Fruit fly (Drosophila melanogaster) whole organism: ENCODE data around the gene Muc14A.

ENCODE experiments used
- CG8478 ChIP-seq: fragments of >200 bp; optimal IDR thresholded peaks from 2 replicates; lab custom pipeline; 2018; ENCODE audit warnings: inconsistent platforms
- EcR ChIP-seq, 2 experiments: fragments of >200 bp; optimal IDR thresholded peaks; 2 replicates each; lab custom pipeline; 2017; ENCODE audit warnings: missing biosample characterization in 2 of 2, missing genetic modification characterization in 2 of 2, missing genetic modification reagents in 2 of 2

DNA sequence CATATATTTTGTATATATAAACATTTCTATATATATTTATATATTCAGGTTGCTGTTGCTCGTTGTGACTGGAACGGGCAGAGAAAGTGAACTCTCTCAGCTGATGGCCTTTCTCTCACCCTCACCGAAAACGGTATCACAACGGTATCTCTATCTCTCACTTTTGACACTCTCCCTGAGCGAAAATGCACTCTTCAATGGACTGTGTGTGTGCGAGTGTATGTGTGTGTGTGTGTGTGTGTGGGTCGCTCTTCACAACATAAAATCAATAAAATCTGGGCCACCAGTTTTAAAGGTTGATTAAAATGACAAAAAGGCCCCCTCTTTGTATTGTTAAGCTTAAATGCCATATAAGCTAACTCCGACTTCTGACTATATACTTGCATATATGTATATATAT, 78.6 kb downstream of the Muc14A start:
- TF ChIP-seq EcR (GFP tag; optimal IDR thresholded peaks at IDR 0.05; lab: Kevin White, UChicago) (no peak), CG8478 (lab: Kevin White, UChicago) (no peak)
